Fruit fly (Drosophila melanogaster): Measurements from ENCODE around the gene Snmp1.

DNA sequence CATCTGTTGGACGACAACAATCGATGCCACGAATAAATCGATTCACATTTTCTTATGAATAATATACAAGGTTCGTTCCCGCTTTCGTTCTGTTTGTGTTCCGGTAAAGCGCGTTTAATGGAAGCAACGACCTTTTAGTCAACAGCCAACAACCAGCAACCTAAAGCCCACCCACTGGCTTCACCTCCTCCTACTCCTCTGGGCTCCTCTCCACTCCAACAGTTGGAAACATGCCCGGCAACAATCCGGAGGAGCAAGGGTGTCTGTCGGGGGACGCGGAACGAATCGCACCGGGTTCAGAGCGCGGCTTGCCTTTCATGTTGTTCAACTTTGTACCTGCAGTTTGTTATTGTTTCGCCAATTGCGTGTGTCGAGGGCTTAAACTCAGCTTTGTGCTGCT lies 43.8 kb downstream of the Snmp1 start:
- TF ChIP-seq fru (GFP tag; optimal IDR thresholded peaks at IDR 0.05), result no peak
- TF ChIP-seq Sp1 (GFP tag; optimal IDR thresholded peaks at IDR 0.05), result no peak
